Worm (Caenorhabditis elegans): Measurements from ENCODE around the gene nstp-9.

Gene nstp-9

ce11 chrX:10932087-10932486 is 12.6 kb upstream of the nstp-9 start:
- no peak for TF ChIP-seq mls-2 (tag; optimal IDR thresholded peaks at IDR 0.05)
- no peak for TF ChIP-seq pha-4 (tag; optimal IDR thresholded peaks at IDR 0.05)
- no peak for TF ChIP-seq flh-1 (GFP tag; optimal IDR thresholded peaks at IDR 0.05)
- no peak for TF ChIP-seq ceh-43 (GFP tag; optimal IDR thresholded peaks at IDR 0.05)
- no peak for TF ChIP-seq ceh-39 (tag; optimal IDR thresholded peaks at IDR 0.05)
- TF ChIP-seq blmp-1 (tag; optimal IDR thresholded peaks at IDR 0.05), result no peak
- TF ChIP-seq snpc-4 (tag; optimal IDR thresholded peaks at IDR 0.05), result no peak
- TF ChIP-seq ces-1 (GFP tag; optimal IDR thresholded peaks at IDR 0.05), result no peak
- TF ChIP-seq sem-2 (GFP tag; optimal IDR thresholded peaks at IDR 0.05), result no peak
- no peak for TF ChIP-seq tbx-8 (GFP tag; optimal IDR thresholded peaks at IDR 0.05)
- peak; percentile 32 for TF ChIP-seq ham-2 (GFP tag; optimal IDR thresholded peaks at IDR 0.05)
- TF ChIP-seq nhr-12 (tag; optimal IDR thresholded peaks at IDR 0.05), result no peak
- TF ChIP-seq ceh-83 (GFP tag; optimal IDR thresholded peaks at IDR 0.05), result no peak
- TF ChIP-seq nhr-237 (tag; optimal IDR thresholded peaks at IDR 0.05), result no peak
- no peak for TF ChIP-seq nhr-28 (tag; optimal IDR thresholded peaks at IDR 0.05)
- no peak for TF ChIP-seq elt-3 (tag; optimal IDR thresholded peaks at IDR 0.05)
- TF ChIP-seq cnd-1 (tag; optimal IDR thresholded peaks at IDR 0.05), result no peak
- TF ChIP-seq lin-32 (GFP tag; optimal IDR thresholded peaks at IDR 0.05), result no peak
- TF ChIP-seq bed-3 (GFP tag; optimal IDR thresholded peaks at IDR 0.05), result no peak
- no peak for TF ChIP-seq drap-1 (GFP tag; optimal IDR thresholded peaks at IDR 0.05)
- TF ChIP-seq lin-13 (tag; optimal IDR thresholded peaks at IDR 0.05), result no peak
- no peak for TF ChIP-seq mab-5 (tag; optimal IDR thresholded peaks at IDR 0.05)
- TF ChIP-seq zip-8 (tag; optimal IDR thresholded peaks at IDR 0.05), result peak; percentile 88
- TF ChIP-seq unc-39 (tag; optimal IDR thresholded peaks at IDR 0.05), result no peak
- no peak for TF ChIP-seq hlh-1 (tag; optimal IDR thresholded peaks at IDR 0.05)
- TF ChIP-seq mep-1 (tag; optimal IDR thresholded peaks at IDR 0.05), result no peak
- no peak for TF ChIP-seq nhr-76 (tag; optimal IDR thresholded peaks at IDR 0.05)
- TF ChIP-seq M03D4.4 (tag; optimal IDR thresholded peaks at IDR 0.05), result no peak
- TF ChIP-seq sptf-1 (tag; optimal IDR thresholded peaks at IDR 0.05), result no peak
- peak; percentile 66 for TF ChIP-seq unc-62 (GFP tag; optimal IDR thresholded peaks at IDR 0.05)
- TF ChIP-seq ztf-11 (tag; optimal IDR thresholded peaks at IDR 0.05), result no peak
- TF ChIP-seq elt-1 (tag; optimal IDR thresholded peaks at IDR 0.05; ENCODE audit: borderline replicate concordance, insufficient read depth), result peak; percentile 91
- TF ChIP-seq nhr-2 (tag; optimal IDR thresholded peaks at IDR 0.05), result peak; percentile 86
- TF ChIP-seq unc-120 (tag; optimal IDR thresholded peaks at IDR 0.05; ENCODE audit: poor library complexity, severe bottlenecking), result no peak
- no peak for TF ChIP-seq lsy-2 (tag; optimal IDR thresholded peaks at IDR 0.05)

- TF ChIP-seq snpc-4 (tag; optimal IDR thresholded peaks at IDR 0.05) (no peak), sem-2 (GFP tag; optimal IDR thresholded peaks at IDR 0.05) (no peak)
Measured at ce11 chrX:10928948-10929563, 9.5 kb upstream of the nstp-9 start, which contains the start of gene dgn-1. dgn-1 (minus strand) TSS chrX:10928998.

ce11 chrX:10927136-10927535 is 7.6 kb upstream of the nstp-9 start:
- TF ChIP-seq unc-120 (tag; optimal IDR thresholded peaks at IDR 0.05; ENCODE audit: poor library complexity, severe bottlenecking), result no peak
- TF ChIP-seq nhr-2 (tag; optimal IDR thresholded peaks at IDR 0.05), result peak; percentile 57
- TF ChIP-seq sptf-1 (tag; optimal IDR thresholded peaks at IDR 0.05), result no peak
- TF ChIP-seq unc-39 (tag; optimal IDR thresholded peaks at IDR 0.05), result no peak
- no peak for TF ChIP-seq M03D4.4 (tag; optimal IDR thresholded peaks at IDR 0.05)
- no peak for TF ChIP-seq tbx-8 (GFP tag; optimal IDR thresholded peaks at IDR 0.05)
- TF ChIP-seq blmp-1 (tag; optimal IDR thresholded peaks at IDR 0.05), result no peak
- TF ChIP-seq lsy-2 (tag; optimal IDR thresholded peaks at IDR 0.05), result no peak
- no peak for TF ChIP-seq nhr-237 (tag; optimal IDR thresholded peaks at IDR 0.05)
- TF ChIP-seq nhr-28 (tag; optimal IDR thresholded peaks at IDR 0.05), result no peak
- TF ChIP-seq mab-5 (tag; optimal IDR thresholded peaks at IDR 0.05), result no peak
- no peak for TF ChIP-seq lin-13 (tag; optimal IDR thresholded peaks at IDR 0.05)
- TF ChIP-seq elt-3 (tag; optimal IDR thresholded peaks at IDR 0.05), result no peak
- TF ChIP-seq lin-32 (GFP tag; optimal IDR thresholded peaks at IDR 0.05), result peak; percentile 68
- no peak for TF ChIP-seq sem-2 (GFP tag; optimal IDR thresholded peaks at IDR 0.05)
- TF ChIP-seq mep-1 (tag; optimal IDR thresholded peaks at IDR 0.05), result no peak
- TF ChIP-seq ztf-11 (tag; optimal IDR thresholded peaks at IDR 0.05), result no peak
- TF ChIP-seq mls-2 (tag; optimal IDR thresholded peaks at IDR 0.05), result no peak
- TF ChIP-seq ham-2 (GFP tag; optimal IDR thresholded peaks at IDR 0.05), result no peak
- TF ChIP-seq ceh-43 (GFP tag; optimal IDR thresholded peaks at IDR 0.05), result no peak
- TF ChIP-seq nhr-76 (tag; optimal IDR thresholded peaks at IDR 0.05), result no peak
- no peak for TF ChIP-seq nhr-12 (tag; optimal IDR thresholded peaks at IDR 0.05)
- no peak for TF ChIP-seq hlh-1 (tag; optimal IDR thresholded peaks at IDR 0.05)
- peak; percentile 34 for TF ChIP-seq zip-8 (tag; optimal IDR thresholded peaks at IDR 0.05)
- TF ChIP-seq elt-1 (tag; optimal IDR thresholded peaks at IDR 0.05; ENCODE audit: borderline replicate concordance, insufficient read depth), result no peak
- no peak for TF ChIP-seq ces-1 (GFP tag; optimal IDR thresholded peaks at IDR 0.05)

Measured in whole organism, mixed stage, embryonic.